Fruit fly (Drosophila melanogaster) whole organism, adult: ENCODE measurements around the gene RpL34a.

ENCODE experiments used
- CG12768 ChIP-seq: fragments of 200-800 bp; sonication (Bioruptor generic); optimal IDR thresholded peaks from 2 replicates; lab custom pipeline; 2017; ENCODE audit warnings: missing biosample characterization, missing genetic modification characterization, mild to moderate bottlenecking, moderate library complexity, missing genetic modification reagents
- CG14711 ChIP-seq: fragments of 200-800 bp; sonication (Bioruptor generic); optimal IDR thresholded peaks from 2 replicates; lab custom pipeline; 2018; ENCODE audit warnings: missing biosample characterization, mild to moderate bottlenecking, missing genetic modification characterization, moderate library complexity
- CG33017 ChIP-seq: fragments of 200-800 bp; sonication (Bioruptor generic); optimal IDR thresholded peaks from 2 replicates; lab custom pipeline; 2018; ENCODE audit warnings: missing biosample characterization, mild to moderate bottlenecking, missing genetic modification characterization, moderate library complexity
- CG5204 ChIP-seq: fragments of 200-800 bp; sonication (Bioruptor generic); optimal IDR thresholded peaks from 2 replicates; lab custom pipeline; 2016; ENCODE audit warnings: missing biosample characterization, missing genetic modification characterization
- CG7045 ChIP-seq: fragments of 200-800 bp; sonication (Bioruptor generic); optimal IDR thresholded peaks from 2 replicates; lab custom pipeline; 2017; ENCODE audit warnings: missing biosample characterization, mild to moderate bottlenecking, missing genetic modification characterization
- Crg-1 ChIP-seq: fragments of 200-800 bp; sonication (Bioruptor generic); optimal IDR thresholded peaks from 2 replicates; lab custom pipeline; 2016; ENCODE audit warnings: missing biosample characterization, missing genetic modification characterization
- cnc ChIP-seq, 2 experiments: fragments of >200 bp; optimal IDR thresholded peaks; 2 replicates each; lab custom pipeline; 2017
- kay ChIP-seq: fragments of 200-800 bp; sonication (Bioruptor generic); peaks from one replicate; lab custom pipeline; 2016; ENCODE audit warnings: missing biosample characterization, missing genetic modification characterization, borderline replicate concordance
- tj ChIP-seq: fragments of 200-800 bp; sonication (Bioruptor generic); optimal IDR thresholded peaks from 3 replicates; lab custom pipeline; 2017; ENCODE audit warnings: missing biosample characterization, mild to moderate bottlenecking, missing genetic modification characterization, moderate library complexity
- toe ChIP-seq: fragments of 200-800 bp; sonication (Bioruptor generic); optimal IDR thresholded peaks from 2 replicates; lab custom pipeline; 2016; ENCODE audit warnings: missing biosample characterization, missing genetic modification characterization

- peak; percentile 87 for TF ChIP-seq CG33017 (tag; lab: Kevin White, UChicago)
- peak; percentile 77 for TF ChIP-seq CG14711
- peak; percentile 95 for TF ChIP-seq Crg-1 (GFP tag; lab: Kevin White, UChicago)
- TF ChIP-seq toe (GFP tag; lab: Kevin White, UChicago) = peak; percentile 56
- TF ChIP-seq CG5204 (GFP tag; lab: Kevin White, UChicago) = no peak
- peak; percentile 99 for TF ChIP-seq tj (GFP tag; lab: Kevin White, UChicago)
- TF ChIP-seq CG12768 = peak; percentile 87
- TF ChIP-seq CG7045 (GFP tag; lab: Kevin White, UChicago) = peak; percentile 68
- TF ChIP-seq cnc (optimal IDR thresholded peaks at IDR 0.05; lab: Kevin White, UChicago) = no peak
- TF ChIP-seq kay = no peak
These were observed 3.8 kb downstream of the RpL34a start, which contains the start of gene Cmpk for dm6 chr3R:26055214-26055632.
